Fruit fly (Drosophila melanogaster): ENCODE results near the gene Sfp24Bd.
A peak's percentile ranks its signal among the peaks of the same experiment; 100 is the strongest.

Sfp24Bd gene

DNA sequence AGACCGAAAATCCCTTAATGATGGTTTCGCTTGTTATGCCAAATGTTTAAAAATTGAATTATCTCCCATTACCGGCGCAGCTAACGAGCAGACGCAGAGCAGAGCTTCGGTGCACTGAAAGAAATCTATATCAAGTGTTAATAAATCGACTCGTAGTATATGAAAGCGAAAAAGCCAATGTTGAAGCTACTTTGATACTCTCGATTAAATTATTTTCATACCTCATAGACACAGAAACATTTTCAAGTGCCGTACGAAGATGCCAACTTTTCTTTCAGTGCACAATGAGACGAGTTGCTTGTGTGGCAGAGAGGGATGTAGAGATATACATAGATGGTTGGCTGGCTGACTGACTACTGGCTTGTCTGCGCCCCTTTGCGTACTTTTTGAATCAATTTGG lies 6.8 kb upstream of the Sfp24Bd start (continued):
- peak in 1 of 2 experiments; percentile 66 for TF ChIP-seq bsh (GFP tag; optimal IDR thresholded peaks at IDR 0.05)
- TF ChIP-seq pb (GFP tag; optimal IDR thresholded peaks at IDR 0.05): no peak
- TF ChIP-seq CG10979 (tag; optimal IDR thresholded peaks at IDR 0.05): peak; percentile 61
- peak; percentile 25 for TF ChIP-seq D19A (tag; optimal IDR thresholded peaks at IDR 0.05)
- no peak for TF ChIP-seq hb (GFP tag; IDR thresholded peaks at IDR 0.05; ENCODE audit: partially characterized antibody)
- peak; percentile 44 for TF ChIP-seq nmo (GFP tag; optimal IDR thresholded peaks at IDR 0.05)
- no peak for TF ChIP-seq Hmx (GFP tag; optimal IDR thresholded peaks at IDR 0.05)
- TF ChIP-seq CG2129 (GFP tag; IDR thresholded peaks at IDR 0.05; ENCODE audit: partially characterized antibody): no peak
- TF ChIP-seq fu2 (GFP tag; optimal IDR thresholded peaks at IDR 0.05): no peak
- TF ChIP-seq ash1 (GFP tag; optimal IDR thresholded peaks at IDR 0.05): no peak
- TF ChIP-seq CG1647 (GFP tag; optimal IDR thresholded peaks at IDR 0.05): no peak
- TF ChIP-seq CG13424 (tag; optimal IDR thresholded peaks at IDR 0.05): no peak
- peak; percentile 5 for TF ChIP-seq Pdp1 (GFP tag; optimal IDR thresholded peaks at IDR 0.05)
- TF ChIP-seq hbn (GFP tag; IDR thresholded peaks at IDR 0.05; ENCODE audit: partially characterized antibody): no peak
- TF ChIP-seq CG14965 (GFP tag; optimal IDR thresholded peaks at IDR 0.05; ENCODE audit: borderline replicate concordance): no peak
- no peak for TF ChIP-seq trem (tag; optimal IDR thresholded peaks at IDR 0.05)
- TF ChIP-seq br (optimal IDR thresholded peaks at IDR 0.05): no peak
- TF ChIP-seq nau (GFP tag; optimal IDR thresholded peaks at IDR 0.05): no peak
- no peak for TF ChIP-seq en (GFP tag; optimal IDR thresholded peaks at IDR 0.05)
- TF ChIP-seq vvl (GFP tag; IDR thresholded peaks at IDR 0.05): 0 out of 2 replicates have a peak, but pooled peaks have one; percentile 19
- TF ChIP-seq CG13287 (GFP tag; IDR thresholded peaks at IDR 0.05; ENCODE audit: partially characterized antibody): no peak
- TF ChIP-seq Ada2b (GFP tag; IDR thresholded peaks at IDR 0.05): no peak
- TF ChIP-seq HHEX (GFP tag; optimal IDR thresholded peaks at IDR 0.05): no peak
- TF ChIP-seq hth (optimal IDR thresholded peaks at IDR 0.05): no peak
- no peak for TF ChIP-seq tio (GFP tag; optimal IDR thresholded peaks at IDR 0.05)
- TF ChIP-seq CG33557 (GFP tag; optimal IDR thresholded peaks at IDR 0.05): no peak
- TF ChIP-seq CG8924 (tag; optimal IDR thresholded peaks at IDR 0.05): peak; percentile 5
- no peak for TF ChIP-seq Vsx1 (GFP tag; optimal IDR thresholded peaks at IDR 0.05)
- peak; percentile 21; the same call in 1 of the 2 replicates for TF ChIP-seq CG14667 (GFP tag; IDR thresholded peaks at IDR 0.05)
- no peak for TF ChIP-seq CG42726 (GFP tag; IDR thresholded peaks at IDR 0.05; ENCODE audit: partially characterized antibody)
- peak; percentile 55 for TF ChIP-seq fd96Cb (tag; optimal IDR thresholded peaks at IDR 0.05)
- TF ChIP-seq dysf (GFP tag; IDR thresholded peaks at IDR 0.05): no peak
- TF ChIP-seq CG14014 (GFP tag; IDR thresholded peaks at IDR 0.05): no peak
- no peak for TF ChIP-seq CG15269 (tag; optimal IDR thresholded peaks at IDR 0.05)
- peak; percentile 6 for TF ChIP-seq az2 (GFP tag; optimal IDR thresholded peaks at IDR 0.05)
- no peak for TF ChIP-seq cwo (GFP tag; optimal IDR thresholded peaks at IDR 0.05)
- TF ChIP-seq sr (GFP tag; IDR thresholded peaks at IDR 0.05): no peak
- peak; percentile 4 for TF ChIP-seq CG9817 (tag; optimal IDR thresholded peaks at IDR 0.05)
- TF ChIP-seq stc (GFP tag; IDR thresholded peaks at IDR 0.05): no peak
- no peak for TF ChIP-seq CG31224 (GFP tag; IDR thresholded peaks at IDR 0.05)
- TF ChIP-seq Fer3 (tag; optimal IDR thresholded peaks at IDR 0.05): no peak
- TF ChIP-seq zfh1 (GFP tag; IDR thresholded peaks at IDR 0.05): peak; percentile 71
- no peak for TF ChIP-seq pfk (GFP tag; optimal IDR thresholded peaks at IDR 0.05)
- no peak for TF ChIP-seq prd (optimal IDR thresholded peaks at IDR 0.05)
- TF ChIP-seq prd (GFP tag; IDR thresholded peaks at IDR 0.05): peak; percentile 71
- no peak for TF ChIP-seq hkb (optimal IDR thresholded peaks at IDR 0.05)
- no peak for TF ChIP-seq hkb (GFP tag; IDR thresholded peaks at IDR 0.05)
- TF ChIP-seq row (GFP tag; IDR thresholded peaks at IDR 0.05): peak; percentile 61; the same call in 2 of the 3 replicates
- TF ChIP-seq twi (tag; optimal IDR thresholded peaks at IDR 0.05): no peak
- TF ChIP-seq CG34376 (GFP tag; optimal IDR thresholded peaks at IDR 0.05): no peak
- TF ChIP-seq CG8089 (GFP tag; optimal IDR thresholded peaks at IDR 0.05): no peak
- peak; percentile 14; the same call in 1 of the 2 replicates for TF ChIP-seq esg (GFP tag; conservative IDR thresholded peaks at IDR 0.05)
